Worm (Caenorhabditis elegans) whole organism, L2 larva: ENCODE data around the gene ZC373.5.

Experiments used
- C34F6.9 ChIP-seq: fragments of 150-350 bp; optimal IDR thresholded peaks from 2 replicates; lab custom pipeline; 2014; ENCODE audit warnings: missing biosample characterization, missing genetic modification characterization
- F13H6.1 ChIP-seq: sonication (generic microtip); optimal IDR thresholded peaks from 2 replicates; lab custom pipeline; 2016; ENCODE audit warnings: missing genetic modification characterization, missing compliant biosample characterization
- Y55F3AM.14 ChIP-seq: fragments of 200-800 bp; sonication (Bioruptor generic); optimal IDR thresholded peaks from 2 replicates; lab custom pipeline; 2018; ENCODE audit warnings: mild to moderate bottlenecking, missing genetic modification characterization, missing compliant biosample characterization
- ZK546.5 ChIP-seq: sonication (generic microtip); optimal IDR thresholded peaks from 2 replicates; lab custom pipeline; 2017; ENCODE audit warnings: missing biosample characterization, missing genetic modification characterization
- aly-2 ChIP-seq: fragments of 150-350 bp; optimal IDR thresholded peaks from 2 replicates; lab custom pipeline; 2014; ENCODE audit warnings: missing biosample characterization, missing genetic modification characterization
- ama-1 ChIP-seq: fragments of 150-350 bp; optimal IDR thresholded peaks from 2 replicates; lab custom pipeline; 2018; ENCODE audit warnings: inconsistent platforms
- blmp-1 ChIP-seq: sonication (generic microtip); optimal IDR thresholded peaks from 2 replicates; lab custom pipeline; 2017; ENCODE audit warnings: missing genetic modification characterization, mild to moderate bottlenecking, missing compliant biosample characterization, antibody characterized with exemption, moderate library complexity; ENCODE audit not compliant: insufficient read depth
- ceh-82 ChIP-seq: fragments of 150-350 bp; optimal IDR thresholded peaks from 2 replicates; lab custom pipeline; 2014; ENCODE audit warnings: missing biosample characterization, missing genetic modification characterization
- crh-2 ChIP-seq: sonication (generic microtip); optimal IDR thresholded peaks from 2 replicates; lab custom pipeline; 2017; ENCODE audit warnings: missing biosample characterization, missing genetic modification characterization
- dmd-4 ChIP-seq: sonication (generic microtip); optimal IDR thresholded peaks from 2 replicates; lab custom pipeline; 2017; ENCODE audit warnings: missing biosample characterization, missing genetic modification characterization
- elt-3 ChIP-seq: sonication (generic microtip); optimal IDR thresholded peaks from 2 replicates; lab custom pipeline; 2017; ENCODE audit warnings: missing biosample characterization, missing genetic modification characterization
- fos-1 ChIP-seq: fragments of 150-350 bp; optimal IDR thresholded peaks from 2 replicates; lab custom pipeline; 2014; ENCODE audit warnings: missing biosample characterization, missing genetic modification characterization
- gmeb-1 ChIP-seq: fragments of 150-350 bp; optimal IDR thresholded peaks from 2 replicates; lab custom pipeline; 2014; ENCODE audit warnings: missing biosample characterization, missing genetic modification characterization
- lin-11 ChIP-seq: fragments of 150-350 bp; sonication (generic microtip); optimal IDR thresholded peaks from 2 replicates; lab custom pipeline; 2014; ENCODE audit warnings: missing biosample characterization, missing genetic modification characterization, inconsistent platforms, mixed read lengths
- lin-39 ChIP-seq: fragments of 150-350 bp; optimal IDR thresholded peaks from 2 replicates; lab custom pipeline; 2014; ENCODE audit warnings: missing biosample characterization, missing genetic modification reagents, missing genetic modification characterization
- lsy-2 ChIP-seq, 2 experiments: fragments of 150-350 bp in 1 of 2; sonication (generic microtip) in 1 of 2; optimal IDR thresholded peaks; 2 replicates each; lab custom pipeline; 2014 to 2017; ENCODE audit warnings: missing biosample characterization in 2 of 2, missing genetic modification characterization in 2 of 2
- mab-5 ChIP-seq: fragments of 150-350 bp; optimal IDR thresholded peaks from 2 replicates; lab custom pipeline; 2014; ENCODE audit warnings: missing biosample characterization, missing genetic modification characterization
- mbf-1 ChIP-seq: sonication (generic microtip); optimal IDR thresholded peaks from 2 replicates; lab custom pipeline; 2017; ENCODE audit warnings: missing biosample characterization, missing genetic modification characterization
- mdl-1 ChIP-seq, 2 experiments: fragments of 150-350 bp in 1 of 2; sonication (generic microtip) in 1 of 2; optimal IDR thresholded peaks; 2 replicates each; lab custom pipeline; 2017; ENCODE audit warnings: missing biosample characterization in 2 of 2, missing genetic modification characterization in 2 of 2
- nhr-12 ChIP-seq: fragments of 150-350 bp; optimal IDR thresholded peaks from 2 replicates; lab custom pipeline; 2014; ENCODE audit warnings: missing biosample characterization, missing genetic modification characterization
- nhr-129 ChIP-seq: fragments of 150-350 bp; optimal IDR thresholded peaks from 2 replicates; lab custom pipeline; 2014; ENCODE audit warnings: missing biosample characterization, missing genetic modification characterization
- nhr-21 ChIP-seq: fragments of 150-350 bp; optimal IDR thresholded peaks from 2 replicates; lab custom pipeline; 2014; ENCODE audit warnings: missing biosample characterization, missing genetic modification characterization
- nhr-23 ChIP-seq: fragments of 150-350 bp; optimal IDR thresholded peaks from 2 replicates; lab custom pipeline; 2014; ENCODE audit warnings: missing biosample characterization, missing genetic modification reagents, missing genetic modification characterization
- nhr-25 ChIP-seq: fragments of 150-350 bp; sonication (generic microtip); optimal IDR thresholded peaks from 3 replicates; lab custom pipeline; 2014; ENCODE audit warnings: missing biosample characterization, missing genetic modification characterization
- nhr-6 ChIP-seq: fragments of 150-350 bp; optimal IDR thresholded peaks from 2 replicates; lab custom pipeline; 2014; ENCODE audit warnings: missing biosample characterization, missing genetic modification characterization
- nhr-77 ChIP-seq: fragments of 150-350 bp; optimal IDR thresholded peaks from 2 replicates; lab custom pipeline; 2014; ENCODE audit warnings: missing biosample characterization, missing genetic modification characterization
- peb-1 ChIP-seq: fragments of 150-350 bp; optimal IDR thresholded peaks from 2 replicates; lab custom pipeline; 2014; ENCODE audit warnings: missing biosample characterization, missing genetic modification characterization
- sem-4 ChIP-seq: fragments of 150-350 bp; optimal IDR thresholded peaks from 2 replicates; lab custom pipeline; 2014; ENCODE audit warnings: missing biosample characterization, missing genetic modification reagents, missing genetic modification characterization
- skn-1 ChIP-seq: sonication (generic microtip); optimal IDR thresholded peaks from 2 replicates; lab custom pipeline; 2017; ENCODE audit warnings: missing biosample characterization, missing genetic modification characterization
- sma-3 ChIP-seq: sonication (generic microtip); optimal IDR thresholded peaks from 2 replicates; lab custom pipeline; 2016; ENCODE audit warnings: missing genetic modification reagents, missing genetic modification characterization, missing compliant biosample characterization
- sma-9 ChIP-seq, 2 experiments: fragments of 150-350 bp in 1 of 2; sonication (generic microtip) in 1 of 2; optimal IDR thresholded peaks; 2 replicates each; lab custom pipeline; 2014 to 2016; ENCODE audit warnings: missing genetic modification characterization in 2 of 2, mild to moderate bottlenecking in 1 of 2, missing biosample characterization in 1 of 2, missing compliant biosample characterization in 1 of 2, missing genetic modification reagents in 1 of 2, moderate library complexity in 1 of 2
- snpc-4 ChIP-seq: fragments of 150-350 bp; optimal IDR thresholded peaks from 2 replicates; lab custom pipeline; 2014; ENCODE audit warnings: missing biosample characterization, missing genetic modification characterization
- unc-39 ChIP-seq: fragments of 150-350 bp; optimal IDR thresholded peaks from 2 replicates; lab custom pipeline; 2014; ENCODE audit warnings: missing biosample characterization, missing genetic modification characterization
- unc-62 ChIP-seq: fragments of 150-350 bp; optimal IDR thresholded peaks from 2 replicates; lab custom pipeline; 2014; ENCODE audit warnings: missing biosample characterization, missing genetic modification reagents, missing genetic modification characterization
- zag-1 ChIP-seq: fragments of 150-350 bp; optimal IDR thresholded peaks from 2 replicates; lab custom pipeline; 2014; ENCODE audit warnings: missing biosample characterization, missing genetic modification characterization
- ztf-4 ChIP-seq: fragments of 150-350 bp; optimal IDR thresholded peaks from 2 replicates; lab custom pipeline; 2014; ENCODE audit warnings: missing biosample characterization, missing genetic modification characterization

The ZC373.5 gene

DNA sequence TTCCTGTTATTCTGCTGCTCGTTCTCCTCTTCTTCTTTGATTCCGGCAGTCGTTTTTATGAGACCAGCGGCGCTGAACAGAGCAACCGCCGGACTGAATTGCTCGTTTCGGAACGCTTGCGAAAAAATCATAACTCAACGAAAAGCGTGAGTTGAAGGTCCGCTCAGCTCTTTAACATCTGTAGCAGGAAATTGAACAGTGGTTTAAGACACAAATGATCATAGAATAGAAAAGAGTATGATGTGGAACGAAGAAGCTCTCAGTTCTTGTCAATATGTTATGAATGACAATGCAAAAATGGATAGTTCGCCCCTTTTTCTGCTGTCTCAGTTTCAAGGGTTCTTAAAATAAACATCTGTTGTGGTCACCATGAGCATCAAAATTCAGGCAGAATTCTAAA, 39.5 kb upstream of the ZC373.5 start:
- TF ChIP-seq unc-62 (no peak), unc-39 (tag; lab: Kevin White, UChicago) (no peak), sma-3 (GFP tag; lab: Kevin White, UChicago) (no peak)

DNA sequence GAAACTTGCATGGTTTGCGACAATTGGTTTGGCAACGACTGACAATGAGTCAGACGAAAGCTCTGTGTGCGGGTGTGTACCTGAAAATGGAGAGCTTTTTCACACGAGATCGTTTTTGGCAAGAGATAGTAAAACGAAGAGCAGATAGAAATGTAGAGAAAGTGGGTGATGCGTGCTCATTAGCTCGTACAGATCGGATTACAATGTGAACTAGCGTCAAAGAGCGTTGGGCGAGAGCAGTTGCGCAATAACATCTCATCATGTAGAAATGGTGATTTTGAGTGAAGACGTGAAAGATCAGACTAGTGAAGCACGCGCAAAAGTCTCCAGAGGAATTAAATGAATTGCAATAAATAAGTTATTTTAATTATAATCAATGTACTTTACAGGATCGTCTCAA, 21.0 kb upstream of the ZC373.5 start, which contains the start of gene flp-2:
Gene flp-2, minus strand, starts transcription at position 101 of the 400 bp plus-strand sequence.
- no peak for TF ChIP-seq zag-1 (tag; lab: Kevin White, UChicago)
- no peak for TF ChIP-seq nhr-23 (tag; lab: Kevin White, UChicago)
- no peak for TF ChIP-seq mab-5 (tag; lab: Kevin White, UChicago)
- no peak for TF ChIP-seq elt-3 (tag; lab: Kevin White, UChicago)
- TF ChIP-seq mbf-1 (tag; lab: Kevin White, UChicago) = no peak
- no peak for TF ChIP-seq aly-2
- TF ChIP-seq, all 48 proteins: peak for 0

- TF ChIP-seq mab-5 (tag; lab: Kevin White, UChicago) (no peak), unc-39 (tag; lab: Kevin White, UChicago) (no peak), ama-1 (lab: Kevin White, UChicago) (no peak), sem-4 (tag; lab: Kevin White, UChicago) (no peak), dmd-4 (tag; lab: Kevin White, UChicago) (no peak), nhr-25 (tag; lab: Kevin White, UChicago) (no peak), lin-39 (no peak), F13H6.1 (tag; lab: Kevin White, UChicago) (no peak), mbf-1 (tag; lab: Kevin White, UChicago) (no peak), nhr-77 (tag; lab: Kevin White, UChicago) (no peak), ceh-82 (no peak), elt-3 (tag; lab: Kevin White, UChicago) (no peak), blmp-1 (tag; lab: Kevin White, UChicago) (no peak), C34F6.9 (no peak), nhr-6 (no peak)
Measured at ce11 chrX:10092864-10093263, 18.7 kb upstream of the ZC373.5 start, which contains the start of gene flp-3. Gene flp-3, minus strand, starts transcription at chrX:10092964.

DNA sequence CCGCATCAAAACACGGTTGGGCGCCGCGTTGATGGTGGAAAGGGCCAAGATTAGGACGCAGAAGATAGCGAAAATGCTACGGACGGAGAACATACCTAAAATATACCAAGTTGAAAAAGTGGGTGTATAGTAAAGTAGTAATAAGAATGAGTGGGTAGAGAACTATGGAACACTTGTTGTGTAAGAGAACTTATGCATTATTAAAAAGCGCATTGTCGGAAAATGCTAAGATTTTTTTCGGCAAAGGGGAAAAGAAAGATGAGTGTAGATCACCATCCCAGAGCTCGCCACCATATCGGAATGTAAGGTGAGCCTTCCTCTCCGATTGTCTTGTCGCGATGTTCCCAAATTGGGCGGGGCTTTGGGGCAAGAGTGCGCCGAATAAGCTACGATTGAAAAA, 13.7 kb upstream of the ZC373.5 start, which contains the start of gene flp-28:
Gene flp-28, minus strand, starts transcription at position 101 of the 400 bp plus-strand sequence.
- TF ChIP-seq unc-39 (tag; lab: Kevin White, UChicago) (no peak), elt-3 (tag; lab: Kevin White, UChicago) (no peak), nhr-77 (tag; lab: Kevin White, UChicago) (no peak), lin-39 (no peak), peb-1 (no peak), gmeb-1 (tag; lab: Kevin White, UChicago) (no peak), zag-1 (tag; lab: Kevin White, UChicago) (no peak), ZK546.5 (tag; lab: Kevin White, UChicago) (no peak), snpc-4 (tag; lab: Kevin White, UChicago) (no peak), lin-11 (tag; lab: Kevin White, UChicago) (no peak), crh-2 (tag; lab: Kevin White, UChicago) (no peak), ama-1 (lab: Kevin White, UChicago) (no peak), nhr-129 (no peak), Y55F3AM.14 (GFP tag; lab: Kevin White, UChicago) (no peak), fos-1 (tag; lab: Kevin White, UChicago) (no peak), ztf-4 (no peak), sem-4 (tag; lab: Kevin White, UChicago) (no peak)
- TF ChIP-seq, all 48 proteins: peak for 0

DNA sequence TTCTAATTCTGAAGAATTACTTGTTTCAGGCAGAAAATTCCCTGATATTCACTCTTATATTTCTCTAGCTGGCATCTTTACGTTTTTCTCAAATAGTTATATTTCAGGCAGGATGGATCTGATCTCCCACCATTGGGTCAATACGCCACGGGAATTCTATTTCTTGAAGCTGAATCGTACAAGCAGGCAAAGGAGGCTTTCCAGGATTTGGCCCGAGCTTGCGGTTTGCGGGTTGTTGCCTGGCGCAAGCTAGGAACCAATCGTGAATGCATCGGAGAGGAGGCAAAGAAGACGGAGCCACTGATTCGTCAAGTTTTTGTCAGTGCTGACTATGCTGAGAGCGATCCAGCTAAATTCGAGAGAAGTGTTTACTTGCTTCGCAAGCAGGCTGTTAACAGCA, 10.9 kb upstream of the ZC373.5 start:
- no peak for TF ChIP-seq sma-9 (GFP tag; optimal IDR thresholded peaks at IDR 0.05; lab: Kevin White, UChicago)
- no peak for TF ChIP-seq sma-9 (tag; optimal IDR thresholded peaks at IDR 0.05; lab: Kevin White, UChicago)
- TF ChIP-seq nhr-77 (tag; lab: Kevin White, UChicago) = no peak
- TF ChIP-seq, all 48 proteins: peak for 0

DNA sequence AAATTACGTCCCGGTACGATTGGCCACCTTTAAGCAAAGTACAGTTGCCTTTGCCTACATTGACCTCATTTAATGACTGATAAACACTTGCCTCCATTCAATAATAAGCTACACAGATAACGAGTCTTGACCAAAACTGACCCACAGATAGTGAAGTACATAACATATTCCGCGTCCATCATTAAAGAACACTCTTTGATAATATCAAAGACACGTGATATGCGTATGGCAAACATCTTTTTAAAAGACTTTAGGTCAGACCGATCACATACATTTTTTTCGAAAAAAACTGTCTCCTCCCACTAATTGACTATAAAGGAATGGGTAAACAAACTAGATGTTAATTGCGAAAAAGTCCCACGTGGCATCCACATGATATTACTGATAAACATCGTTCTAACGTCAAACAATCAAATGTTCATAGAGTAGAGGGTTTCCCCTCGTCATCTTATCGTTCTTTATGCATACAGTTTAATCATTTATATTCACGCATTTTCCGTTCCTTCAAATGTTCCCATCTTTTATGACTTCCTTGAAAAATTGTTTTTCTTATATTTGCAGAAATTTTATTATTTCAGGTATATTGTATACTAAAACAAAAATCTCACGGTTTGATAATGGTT, 10.0 kb upstream of the ZC373.5 start, which contains the start of gene W07E11.1:
Gene W07E11.1, plus strand, starts transcription at position 573 of the 623 bp plus-strand sequence.
- TF ChIP-seq fos-1 (tag; lab: Kevin White, UChicago) = peak; percentile 39
- no peak for TF ChIP-seq skn-1
- TF ChIP-seq F13H6.1 (tag; lab: Kevin White, UChicago) = peak; percentile 87
- TF ChIP-seq nhr-129 = peak; percentile 21
- TF ChIP-seq lin-11 (tag; lab: Kevin White, UChicago) = no peak
- TF ChIP-seq zag-1 (tag; lab: Kevin White, UChicago) = no peak
- no peak for TF ChIP-seq mbf-1 (tag; lab: Kevin White, UChicago)
- TF ChIP-seq crh-2 (tag; lab: Kevin White, UChicago) = peak; percentile 79
- TF ChIP-seq sem-4 (tag; lab: Kevin White, UChicago) = no peak
- peak; percentile 63 for TF ChIP-seq nhr-21 (tag; lab: Kevin White, UChicago)
- peak; percentile 73 for TF ChIP-seq sma-3 (GFP tag; lab: Kevin White, UChicago)
- no peak for TF ChIP-seq peb-1
- TF ChIP-seq sma-9 (GFP tag; optimal IDR thresholded peaks at IDR 0.05; lab: Kevin White, UChicago) = peak; percentile 85
- TF ChIP-seq sma-9 (tag; optimal IDR thresholded peaks at IDR 0.05; lab: Kevin White, UChicago) = no peak
- TF ChIP-seq ztf-4 = no peak
- TF ChIP-seq lsy-2 (tag; optimal IDR thresholded peaks at IDR 0.05; lab: Kevin White, UChicago) = peak in 1 of 2 experiments; percentile 21
- peak; percentile 40 for TF ChIP-seq gmeb-1 (tag; lab: Kevin White, UChicago)
- no peak for TF ChIP-seq nhr-12
- no peak for TF ChIP-seq blmp-1 (tag; lab: Kevin White, UChicago)
- TF ChIP-seq ama-1 (lab: Kevin White, UChicago) = no peak
- TF ChIP-seq mdl-1 (tag; optimal IDR thresholded peaks at IDR 0.05; lab: Kevin White, UChicago) = peak in 1 of 2 experiments; percentile 20
